Fruit fly (Drosophila melanogaster) whole organism, pupa: Measurements from ENCODE around the gene CG13026.

Source experiments
- CG10348 ChIP-seq: fragments of 200-800 bp; sonication (Bioruptor generic); IDR thresholded peaks from 2 replicates; pipeline ENCODE4 v1.3.6; 2022; ENCODE audit warnings: missing biosample characterization, missing genetic modification characterization
- CG12605 ChIP-seq: fragments of 200-800 bp; sonication (Bioruptor generic); IDR thresholded peaks from 2 replicates; pipeline ENCODE4 v1.3.6; 2022; ENCODE audit warnings: missing biosample characterization, missing genetic modification characterization
- CG13204 ChIP-seq: fragments of 200-800 bp; sonication (Bioruptor generic); optimal IDR thresholded peaks from 2 replicates; lab custom pipeline; 2018; ENCODE audit warnings: missing biosample characterization, mild to moderate bottlenecking, missing genetic modification characterization, moderate library complexity
- CG15710 ChIP-seq: fragments of 200-800 bp; sonication (Bioruptor generic); optimal IDR thresholded peaks from 2 replicates; lab custom pipeline; 2018; ENCODE audit warnings: missing biosample characterization, mild to moderate bottlenecking, missing genetic modification characterization, moderate library complexity
- CG32121 ChIP-seq: fragments of 200-800 bp; sonication (Bioruptor generic); IDR thresholded peaks from 2 replicates; pipeline ENCODE4 v1.3.6; 2022; ENCODE audit warnings: missing biosample characterization, missing genetic modification characterization
- CG4496 ChIP-seq: fragments of 200-800 bp; sonication (Bioruptor generic); IDR thresholded peaks from 3 replicates; pipeline ENCODE4 v1.3.6; 2022; ENCODE audit warnings: missing biosample characterization, missing genetic modification characterization
- EcR ChIP-seq: fragments of 200-800 bp; sonication (Bioruptor generic); optimal IDR thresholded peaks from 3 replicates; lab custom pipeline; 2019; ENCODE audit warnings: missing biosample characterization, missing genetic modification characterization, mild to moderate bottlenecking, moderate library complexity, missing genetic modification reagents

- TF ChIP-seq CG32121 (GFP tag; lab: Robert Waterston, UW) (no peak), EcR (GFP tag; lab: Kevin White, UChicago) (no peak), CG10348 (no peak), CG4496 (GFP tag; lab: Robert Waterston, UW) (no peak), CG13204 (GFP tag; lab: Kevin White, UChicago) (no peak), CG12605 (GFP tag; lab: Robert Waterston, UW) (no peak), CG15710 (tag; lab: Kevin White, UChicago) (peak; percentile 28)
Observed at dm6 chr3L:16750750-16751149, 24.8 kb upstream of the CG13026 start.
